Fruit fly (Drosophila melanogaster) whole organism, embryonic: ENCODE data around the gene Irbp18.

Experiments
- Atf6 ChIP-seq: fragments of 200-800 bp; sonication (Bioruptor generic); IDR thresholded peaks from 2 replicates; pipeline ENCODE4 v1.3.6; 2022; ENCODE audit warnings: missing biosample characterization, missing genetic modification characterization
- Blimp-1 ChIP-seq: fragments of 200-800 bp; sonication (Bioruptor generic); optimal IDR thresholded peaks from 3 replicates; lab custom pipeline; 2018; ENCODE audit warnings: missing biosample characterization, missing genetic modification characterization, mild to moderate bottlenecking, moderate library complexity, missing genetic modification reagents
- Bteb2 ChIP-seq: fragments of 200-800 bp; sonication (Bioruptor generic); optimal IDR thresholded peaks from 2 replicates; lab custom pipeline; 2016; ENCODE audit warnings: missing biosample characterization, missing genetic modification characterization
- CG11398 ChIP-seq: fragments of 200-800 bp; sonication (Bioruptor generic); optimal IDR thresholded peaks from 2 replicates; lab custom pipeline; 2016; ENCODE audit warnings: missing biosample characterization, missing genetic modification characterization
- CG12219 ChIP-seq: fragments of 200-800 bp; sonication (Bioruptor generic); optimal IDR thresholded peaks from 3 replicates; lab custom pipeline; 2018; ENCODE audit warnings: missing biosample characterization, mild to moderate bottlenecking, missing genetic modification characterization
- CG12942 ChIP-seq: fragments of 200-800 bp; sonication (Bioruptor generic); optimal IDR thresholded peaks from 3 replicates; lab custom pipeline; 2016; ENCODE audit warnings: missing biosample characterization, missing genetic modification characterization
- CG15073 ChIP-seq: fragments of 200-800 bp; sonication (Bioruptor generic); optimal IDR thresholded peaks from 2 replicates; lab custom pipeline; 2016; ENCODE audit warnings: missing biosample characterization, missing genetic modification characterization
- CG15514 ChIP-seq: fragments of 200-800 bp; sonication (Bioruptor generic); optimal IDR thresholded peaks from 3 replicates; lab custom pipeline; 2017; ENCODE audit warnings: missing biosample characterization, missing genetic modification characterization, mild to moderate bottlenecking, moderate library complexity, missing genetic modification reagents
- CG15601 ChIP-seq: fragments of 200-800 bp; sonication (Bioruptor generic); optimal IDR thresholded peaks from 3 replicates; lab custom pipeline; 2019; ENCODE audit warnings: missing biosample characterization, mild to moderate bottlenecking, missing genetic modification characterization, moderate library complexity
- CG17359 ChIP-seq: fragments of 200-800 bp; sonication (Bioruptor generic); optimal IDR thresholded peaks from 3 replicates; lab custom pipeline; 2018; ENCODE audit warnings: missing biosample characterization, mild to moderate bottlenecking, missing genetic modification characterization, moderate library complexity
- CG32532 ChIP-seq: fragments of 200-800 bp; sonication (Bioruptor generic); IDR thresholded peaks from 2 replicates; pipeline ENCODE4 v1.3.6; 2022; ENCODE audit warnings: missing biosample characterization, missing genetic modification characterization
- CG42726 ChIP-seq: fragments of 200-800 bp; sonication (Bioruptor generic); IDR thresholded peaks from 2 replicates; pipeline ENCODE4 v1.3.6; 2022; ENCODE audit warnings: missing biosample characterization, missing genetic modification characterization; ENCODE audit not compliant: partially characterized antibody
- CG4328 ChIP-seq: fragments of 200-800 bp; sonication (Bioruptor generic); optimal IDR thresholded peaks from 3 replicates; lab custom pipeline; 2017; ENCODE audit warnings: missing biosample characterization, missing genetic modification reagents, missing genetic modification characterization
- CG4854 ChIP-seq: fragments of 200-800 bp; sonication (Bioruptor generic); optimal IDR thresholded peaks from 2 replicates; lab custom pipeline; 2016; ENCODE audit warnings: missing biosample characterization, missing genetic modification characterization, inconsistent platforms
- CG6854 ChIP-seq: fragments of 200-800 bp; sonication (Bioruptor generic); optimal IDR thresholded peaks from 3 replicates; lab custom pipeline; 2017; ENCODE audit warnings: missing biosample characterization, mild to moderate bottlenecking, missing genetic modification characterization
- CG8281 ChIP-seq: fragments of 200-800 bp; sonication (Bioruptor generic); optimal IDR thresholded peaks from 2 replicates; lab custom pipeline; 2018; ENCODE audit warnings: missing biosample characterization, mild to moderate bottlenecking, missing genetic modification characterization, moderate library complexity
- CG9727 ChIP-seq: fragments of 200-800 bp; sonication (Bioruptor generic); optimal IDR thresholded peaks from 3 replicates; lab custom pipeline; 2017; ENCODE audit warnings: missing biosample characterization, mild to moderate bottlenecking, missing genetic modification characterization
- CG9797 ChIP-seq: fragments of 200-800 bp; sonication (Bioruptor generic); optimal IDR thresholded peaks from 3 replicates; lab custom pipeline; 2018; ENCODE audit warnings: missing biosample characterization, mild to moderate bottlenecking, missing genetic modification characterization
- CG9876 ChIP-seq: fragments of 200-800 bp; sonication (Bioruptor generic); optimal IDR thresholded peaks from 2 replicates; lab custom pipeline; 2016; ENCODE audit warnings: missing biosample characterization, missing genetic modification characterization
- Dref ChIP-seq: fragments of 200-800 bp; sonication (Bioruptor generic); IDR thresholded peaks from 2 replicates; pipeline ENCODE4 v1.3.6; 2022; ENCODE audit warnings: missing biosample characterization, missing genetic modification characterization
- Elba2 ChIP-seq: fragments of 200-800 bp; sonication (Bioruptor generic); optimal IDR thresholded peaks from 3 replicates; lab custom pipeline; 2016; ENCODE audit warnings: missing biosample characterization, missing genetic modification characterization
- Fer1 ChIP-seq: fragments of 200-800 bp; sonication (Bioruptor generic); optimal IDR thresholded peaks from 2 replicates; lab custom pipeline; 2017; ENCODE audit warnings: missing biosample characterization, mild to moderate bottlenecking, missing genetic modification characterization
- H2.0 ChIP-seq: fragments of 200-800 bp; sonication (Bioruptor generic); IDR thresholded peaks from 2 replicates; pipeline ENCODE4 v1.3.6; 2022; ENCODE audit warnings: missing biosample characterization, missing genetic modification characterization
- HLH4C ChIP-seq: fragments of 200-800 bp; sonication (Bioruptor generic); IDR thresholded peaks from 3 replicates; pipeline ENCODE4 v1.3.6; 2022; ENCODE audit warnings: missing biosample characterization, missing genetic modification characterization; ENCODE audit not compliant: partially characterized antibody
- HmgZ ChIP-seq: fragments of 200-800 bp; sonication (Bioruptor generic); optimal IDR thresholded peaks from 2 replicates; lab custom pipeline; 2018; ENCODE audit warnings: missing biosample characterization, mild to moderate bottlenecking, missing genetic modification characterization
- Hr39 ChIP-seq: fragments of >200 bp; optimal IDR thresholded peaks from 2 replicates; lab custom pipeline; 2017
- NC2β ChIP-seq: fragments of 200-800 bp; sonication (Bioruptor generic); optimal IDR thresholded peaks from 2 replicates; lab custom pipeline; 2016; ENCODE audit warnings: missing biosample characterization, missing genetic modification characterization
- Neu2 ChIP-seq: fragments of 200-800 bp; sonication (Bioruptor generic); optimal IDR thresholded peaks from 3 replicates; lab custom pipeline; 2016; ENCODE audit warnings: missing biosample characterization, missing genetic modification characterization, borderline replicate concordance
- Nf-YB ChIP-seq: fragments of 200-800 bp; sonication (Bioruptor generic); optimal IDR thresholded peaks from 3 replicates; lab custom pipeline; 2019; ENCODE audit warnings: missing biosample characterization, mild to moderate bottlenecking, missing genetic modification characterization, moderate library complexity
- Pdp1 ChIP-seq, 2 experiments: fragments of 200-800 bp; sonication (Bioruptor generic); optimal IDR thresholded peaks; 3 replicates each; lab custom pipeline; 2016; ENCODE audit warnings: missing biosample characterization in 2 of 2, missing genetic modification characterization in 2 of 2, mild to moderate bottlenecking in 1 of 2, moderate library complexity in 1 of 2
- Rx ChIP-seq: fragments of 200-800 bp; sonication (Bioruptor generic); IDR thresholded peaks from 2 replicates; pipeline ENCODE4 v1.3.6; 2022; ENCODE audit warnings: missing biosample characterization, missing genetic modification characterization
- Sox100B ChIP-seq: fragments of 200-800 bp; sonication (Bioruptor generic); optimal IDR thresholded peaks from 3 replicates; lab custom pipeline; 2018; ENCODE audit warnings: missing biosample characterization, mild to moderate bottlenecking, missing genetic modification characterization
- Sox102F ChIP-seq: fragments of 200-800 bp; sonication (Bioruptor generic); optimal IDR thresholded peaks from 2 replicates; lab custom pipeline; 2018; ENCODE audit warnings: missing biosample characterization, mild to moderate bottlenecking, missing genetic modification characterization, moderate library complexity
- ac ChIP-seq: fragments of 200-800 bp; sonication (Bioruptor generic); optimal IDR thresholded peaks from 3 replicates; lab custom pipeline; 2017; ENCODE audit warnings: missing biosample characterization, mild to moderate bottlenecking, missing genetic modification characterization
- ap ChIP-seq: fragments of 200-800 bp; sonication (Bioruptor generic); IDR thresholded peaks from 2 replicates; pipeline ENCODE4 v1.3.6; 2022; ENCODE audit warnings: missing biosample characterization, missing genetic modification characterization
- bbx ChIP-seq: fragments of 200-800 bp; sonication (Bioruptor generic); IDR thresholded peaks from 2 replicates; pipeline ENCODE4 v1.3.6; 2022; ENCODE audit warnings: missing biosample characterization, missing genetic modification characterization; ENCODE audit not compliant: partially characterized antibody
- cwo ChIP-seq: fragments of 200-800 bp; sonication (Bioruptor generic); optimal IDR thresholded peaks from 3 replicates; lab custom pipeline; 2017; ENCODE audit warnings: missing biosample characterization, missing genetic modification characterization, mild to moderate bottlenecking, moderate library complexity, missing genetic modification reagents
- dan ChIP-seq: fragments of 200-800 bp; sonication (Bioruptor generic); IDR thresholded peaks from 2 replicates; pipeline ENCODE4 v1.3.6; 2022; ENCODE audit warnings: missing biosample characterization, missing genetic modification characterization
- dati ChIP-seq: fragments of 200-800 bp; sonication (Bioruptor generic); IDR thresholded peaks from 2 replicates; pipeline ENCODE4 v1.3.6; 2022; ENCODE audit warnings: missing biosample characterization, missing genetic modification characterization
- esg ChIP-seq: fragments of 200-800 bp; sonication (Bioruptor generic); conservative IDR thresholded peaks from 2 replicates; pipeline ENCODE4 v1.3.6; 2022; ENCODE audit warnings: missing biosample characterization, missing genetic modification characterization
- lmd ChIP-seq: fragments of 200-800 bp; sonication (Bioruptor generic); IDR thresholded peaks from 2 replicates; pipeline ENCODE4 v1.3.6; 2022; ENCODE audit warnings: missing biosample characterization, missing genetic modification characterization
- pita ChIP-seq: fragments of 200-800 bp; sonication (Bioruptor generic); optimal IDR thresholded peaks from 2 replicates; lab custom pipeline; 2017; ENCODE audit warnings: missing biosample characterization, mild to moderate bottlenecking, missing genetic modification characterization
- salm ChIP-seq: fragments of 200-800 bp; sonication (Bioruptor generic); optimal IDR thresholded peaks from 2 replicates; lab custom pipeline; 2018; ENCODE audit warnings: missing biosample characterization, mild to moderate bottlenecking, missing genetic modification characterization
- slou ChIP-seq: fragments of 200-800 bp; sonication (Bioruptor generic); optimal IDR thresholded peaks from 3 replicates; lab custom pipeline; 2016; ENCODE audit warnings: missing biosample characterization, missing genetic modification characterization
- sug ChIP-seq: fragments of 200-800 bp; optimal IDR thresholded peaks from 2 replicates; lab custom pipeline; 2019; ENCODE audit warnings: missing biosample characterization, mild to moderate bottlenecking, missing genetic modification characterization, moderate library complexity
- tna ChIP-seq: fragments of 200-800 bp; sonication (Bioruptor generic); IDR thresholded peaks from 2 replicates; pipeline ENCODE4 v1.3.6; 2022; ENCODE audit warnings: missing biosample characterization, missing genetic modification characterization; ENCODE audit not compliant: partially characterized antibody
- tup ChIP-seq: fragments of 200-800 bp; sonication (Bioruptor generic); optimal IDR thresholded peaks from 2 replicates; lab custom pipeline; 2016; ENCODE audit warnings: missing biosample characterization, mild to moderate bottlenecking, missing genetic modification characterization, moderate library complexity

Gene Irbp18

DNA sequence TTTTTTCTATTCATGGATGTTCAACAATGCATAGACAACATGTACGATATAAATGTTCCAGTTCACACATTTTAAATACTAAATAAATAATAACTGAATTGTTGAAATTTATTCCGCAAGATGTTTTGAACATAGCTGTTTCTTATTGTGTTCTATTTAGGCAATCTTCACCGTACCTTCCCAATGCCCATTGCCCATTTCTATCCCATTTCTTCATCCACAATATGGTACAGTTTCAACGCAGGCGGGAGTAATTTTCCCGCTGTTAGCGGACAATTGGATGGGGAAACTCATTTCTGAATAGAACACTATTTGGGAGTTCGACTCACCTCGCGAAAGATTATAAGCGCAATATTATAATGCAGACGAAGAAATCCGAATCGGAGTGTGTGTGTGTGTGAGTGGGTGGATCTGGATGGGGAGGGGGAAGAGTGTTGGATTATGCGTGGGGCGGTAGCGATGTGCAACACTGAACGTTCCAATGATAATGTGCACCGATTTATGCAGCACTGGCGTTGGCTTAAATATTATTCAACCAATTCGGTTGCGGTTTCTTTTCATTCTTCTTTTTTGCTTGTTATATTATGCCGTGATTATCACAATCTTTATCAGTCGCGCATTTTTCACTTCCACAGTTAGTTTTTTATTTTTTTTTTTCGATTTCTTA lies 5.9 kb downstream of the Irbp18 start (continued):
- TF ChIP-seq salm, result no peak
- no peak for TF ChIP-seq Dref
- no peak for TF ChIP-seq dan (GFP tag; lab: Robert Waterston, UW)
- TF ChIP-seq CG12942, result peak; percentile 39
- peak; percentile 19 for TF ChIP-seq CG15601 (tag; lab: Kevin White, UChicago)
- no peak for TF ChIP-seq CG8281
- no peak for TF ChIP-seq CG15073
- no peak for TF ChIP-seq pita (GFP tag; lab: Kevin White, UChicago)
- TF ChIP-seq HmgZ (tag; lab: Kevin White, UChicago), result peak; percentile 42
- TF ChIP-seq tup (GFP tag; lab: Kevin White, UChicago), result no peak
- peak; percentile 47 for TF ChIP-seq CG9727 (GFP tag; lab: Kevin White, UChicago)
- TF ChIP-seq CG4854, result peak; percentile 14
- TF ChIP-seq Sox102F (GFP tag; lab: Kevin White, UChicago), result no peak

DNA sequence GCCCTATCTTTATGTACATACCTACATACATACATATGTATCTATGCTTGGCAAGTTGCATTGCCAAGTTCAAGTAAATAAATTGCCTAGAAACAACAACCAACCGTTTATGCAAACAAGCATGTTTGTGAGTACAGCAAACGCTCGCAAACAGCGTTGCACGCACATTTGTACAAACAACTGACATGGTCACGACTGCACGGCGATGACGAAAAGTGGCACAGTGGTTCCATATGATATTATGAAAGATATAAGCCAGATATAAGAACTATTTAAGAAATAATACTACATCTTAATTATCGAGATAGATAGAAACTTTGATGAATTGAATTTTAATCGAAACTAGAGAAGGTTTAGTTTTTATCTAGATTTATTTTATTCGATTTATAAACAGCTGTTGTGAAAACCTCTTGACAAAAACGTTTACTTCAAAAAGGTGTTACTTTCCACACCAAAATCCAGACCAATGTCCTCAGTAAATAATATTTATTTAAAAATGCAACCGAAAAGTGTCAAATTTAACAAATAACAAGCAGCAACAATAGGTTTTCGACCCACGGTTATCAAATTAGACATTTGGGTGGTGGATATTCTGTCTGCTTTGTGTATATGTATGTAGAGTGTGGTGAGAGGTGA lies 8.1 kb downstream of the Irbp18 start:
- TF ChIP-seq HLH4C (GFP tag; lab: Robert Waterston, UW) (peak; percentile 43; the same call in 1 of the 3 replicates), Pdp1 (GFP tag; optimal IDR thresholded peaks at IDR 0.05; lab: Kevin White, UChicago) (peak; percentile 73 to 84), CG42726 (GFP tag; lab: Robert Waterston, UW) (no peak), CG9727 (GFP tag; lab: Kevin White, UChicago) (peak; percentile 97), CG9797 (GFP tag; lab: Kevin White, UChicago) (peak; percentile 39), esg (GFP tag; lab: Robert Waterston, UW) (peak; percentile 80), Bteb2 (GFP tag; lab: Kevin White, UChicago) (peak; percentile 82), cwo (GFP tag; lab: Kevin White, UChicago) (peak; percentile 87), CG17359 (peak; percentile 75), CG9876 (GFP tag; lab: Kevin White, UChicago) (peak; percentile 23), slou (GFP tag; lab: Kevin White, UChicago) (peak; percentile 40), Hr39 (lab: Kevin White, UChicago) (no peak), CG4328 (GFP tag; lab: Kevin White, UChicago) (peak; percentile 44), ap (GFP tag; lab: Robert Waterston, UW) (peak; percentile 36), lmd (GFP tag; lab: Robert Waterston, UW) (peak; percentile 84; the same call in 1 of the 2 replicates), CG15514 (GFP tag; lab: Kevin White, UChicago) (peak; percentile 68), Elba2 (peak; percentile 65), Dref (no peak), H2.0 (GFP tag; lab: Robert Waterston, UW) (peak; percentile 54), CG11398 (GFP tag; lab: Kevin White, UChicago) (peak; percentile 83), Atf6 (GFP tag; lab: Robert Waterston, UW) (peak; percentile 83; the same call in 1 of the 2 replicates), Sox100B (peak; percentile 97), CG32532 (peak; percentile 58; the same call in 1 of the 2 replicates), dati (peak; percentile 51; the same call in 1 of the 2 replicates), NC2β (peak; percentile 79), Blimp-1 (peak; percentile 78), CG12219 (GFP tag; lab: Kevin White, UChicago) (peak; percentile 85), sug (tag; lab: Kevin White, UChicago) (peak; percentile 78), Rx (GFP tag; lab: Robert Waterston, UW) (peak; percentile 32), tna (no peak), Nf-YB (GFP tag; lab: Kevin White, UChicago) (peak; percentile 83), ac (GFP tag; lab: Kevin White, UChicago) (peak; percentile 75), CG6854 (GFP tag; lab: Kevin White, UChicago) (peak; percentile 76), bbx (no peak), pita (GFP tag; lab: Kevin White, UChicago) (no peak), Fer1 (GFP tag; lab: Kevin White, UChicago) (peak; percentile 91), Neu2 (peak; percentile 25)
